Worm (Caenorhabditis elegans): ENCODE data around the gene F45G2.7.

DNA sequence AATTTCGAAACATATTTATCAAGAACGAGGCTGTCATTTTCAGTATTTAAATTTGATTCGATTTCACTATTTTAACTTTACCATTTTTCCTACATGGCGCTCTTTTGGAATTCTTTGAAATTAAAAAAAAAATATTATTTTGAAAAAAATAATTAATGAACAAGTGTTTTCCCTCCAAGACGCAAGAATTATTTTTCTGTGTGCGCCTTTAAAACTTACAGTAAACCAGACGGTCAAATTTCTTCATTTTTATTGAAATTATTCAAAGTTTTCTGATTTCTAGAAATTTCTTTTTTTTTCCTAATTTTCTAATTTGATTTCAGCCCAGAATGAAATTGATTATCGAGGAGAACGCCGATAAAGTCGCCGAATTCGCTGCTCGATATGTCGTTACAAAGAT, 45.2 kb downstream of the F45G2.7 start, which contains the start of gene T03F6.3:
- no peak for TF ChIP-seq med-1 (GFP tag; optimal IDR thresholded peaks at IDR 0.05; ENCODE audit: insufficient read depth)
- no peak for TF ChIP-seq tab-1 (GFP tag; IDR thresholded peaks at IDR 0.05)
- no peak for TF ChIP-seq flt-1 (GFP tag; IDR thresholded peaks at IDR 0.05)
- TF ChIP-seq ztf-23 (GFP tag; IDR thresholded peaks at IDR 0.05): no peak
- no peak for TF ChIP-seq klf-2 (GFP tag; conservative IDR thresholded peaks at IDR 0.05)
